Worm (Caenorhabditis elegans) whole organism, late embryonic: ENCODE data around the gene Y38C1AA.1.

Source experiments
- ama-1 ChIP-seq: fragments of 150-350 bp; optimal IDR thresholded peaks from 2 replicates; lab custom pipeline; 2014
- ceh-30 ChIP-seq: fragments of 150-350 bp; optimal IDR thresholded peaks from 2 replicates; lab custom pipeline; 2014; ENCODE audit warnings: missing biosample characterization, missing genetic modification characterization
- dve-1 ChIP-seq: sonication (generic microtip); optimal IDR thresholded peaks from 2 replicates; lab custom pipeline; 2017; ENCODE audit warnings: antibody characterized with exemption, mild to moderate bottlenecking, missing genetic modification characterization, missing compliant biosample characterization
- hlh-30 ChIP-seq: sonication (generic microtip); optimal IDR thresholded peaks from 2 replicates; lab custom pipeline; 2017; ENCODE audit warnings: antibody characterized with exemption, missing genetic modification characterization, missing compliant biosample characterization; ENCODE audit not compliant: insufficient read depth
- tbx-2 ChIP-seq: sonication (generic microtip); optimal IDR thresholded peaks from 2 replicates; lab custom pipeline; 2016; ENCODE audit warnings: missing genetic modification characterization, missing compliant biosample characterization

DNA sequence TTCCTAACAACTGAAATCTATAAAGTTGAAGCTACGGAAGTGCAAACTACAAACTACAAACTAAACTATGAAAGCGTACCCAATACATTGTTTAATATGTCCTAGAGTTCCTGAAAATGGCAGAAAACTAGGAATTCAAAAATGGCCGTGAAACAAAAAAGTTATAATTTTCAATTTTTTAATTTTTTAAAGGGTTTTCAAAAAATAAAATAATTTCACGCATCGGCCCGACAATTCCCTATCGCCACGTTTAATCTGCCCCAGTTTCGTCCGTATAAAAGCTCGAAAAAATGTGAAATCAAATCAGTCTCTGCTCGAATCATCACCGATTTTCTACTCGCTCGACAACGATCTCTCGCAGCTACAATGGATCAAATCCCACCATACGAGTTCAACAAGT, 49.3 kb upstream of the Y38C1AA.1 start, which contains the start of gene Y38C1AA.7:
- TF ChIP-seq ama-1 (no peak), hlh-30 (tag; lab: Kevin White, UChicago) (no peak), tbx-2 (tag; lab: Kevin White, UChicago) (no peak), ceh-30 (tag; lab: Kevin White, UChicago) (no peak), dve-1 (tag; lab: Kevin White, UChicago) (no peak)
